Worm (Caenorhabditis elegans): ENCODE results near the gene efl-3.

efl-3 gene

DNA sequence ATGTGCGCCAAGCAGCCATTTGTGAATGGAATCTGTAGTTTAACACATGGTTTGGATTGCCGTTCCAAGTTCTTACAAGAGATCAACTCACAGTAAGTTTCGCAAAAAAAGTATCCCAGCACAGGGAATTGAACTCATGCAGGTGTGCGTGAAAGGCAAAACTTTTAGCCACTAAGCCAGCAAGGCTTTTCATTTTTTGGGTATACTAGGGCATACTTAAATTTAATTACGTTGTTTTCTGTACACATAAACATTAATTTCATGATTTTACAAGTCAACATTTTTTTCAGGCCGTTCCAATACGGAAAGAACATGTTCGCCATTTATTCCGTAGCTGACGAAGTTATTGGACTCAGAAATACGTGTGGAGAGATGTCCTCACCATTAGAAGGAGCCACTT, 29.0 kb downstream of the efl-3 start (continued):
- TF ChIP-seq gei-17 (GFP tag; optimal IDR thresholded peaks at IDR 0.05), result no peak
- TF ChIP-seq ztf-22 (GFP tag; optimal IDR thresholded peaks at IDR 0.05), result peak; percentile 45

DNA sequence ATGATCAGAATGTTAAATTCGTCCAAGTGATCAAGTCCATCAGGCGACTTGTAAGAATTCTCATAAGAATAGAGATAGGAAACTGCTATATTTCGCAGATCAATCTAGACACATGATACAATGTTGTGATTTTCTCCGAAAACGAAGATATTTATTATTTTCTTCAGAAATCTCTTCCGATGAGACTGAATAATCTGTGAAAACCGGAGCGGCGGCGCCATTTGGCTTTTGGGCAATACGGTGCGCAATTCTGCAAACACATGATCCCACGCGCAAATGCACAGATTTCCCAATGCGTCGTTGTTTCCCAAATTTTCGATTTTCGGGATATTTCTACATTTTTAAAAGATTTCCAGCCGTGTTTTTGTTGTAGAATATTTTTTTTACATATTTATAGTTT, 29.7 kb downstream of the efl-3 start:
- no peak for TF ChIP-seq attf-5 (GFP tag; optimal IDR thresholded peaks at IDR 0.05)
- TF ChIP-seq die-1 (tag; optimal IDR thresholded peaks at IDR 0.05), result no peak
- TF ChIP-seq egl-18 (GFP tag; IDR thresholded peaks at IDR 0.05), result no peak
- TF ChIP-seq atf-7 (tag; optimal IDR thresholded peaks at IDR 0.05), result no peak
- TF ChIP-seq lsl-1 (GFP tag; optimal IDR thresholded peaks at IDR 0.05), result peak; percentile 67
- TF ChIP-seq lin-40 (tag; optimal IDR thresholded peaks at IDR 0.05), result peak; percentile 27
- 0 out of 2 replicates have a peak, but pooled peaks have one; percentile 16 for TF ChIP-seq ceh-91 (GFP tag; IDR thresholded peaks at IDR 0.05)
- 0 out of 2 replicates have a peak, but pooled peaks have one; percentile 47 for TF ChIP-seq aptf-2 (GFP tag; conservative IDR thresholded peaks at IDR 0.05)
- no peak for TF ChIP-seq ztf-6 (GFP tag; IDR thresholded peaks at IDR 0.05)
- TF ChIP-seq F23B12.7 (tag; optimal IDR thresholded peaks at IDR 0.05; ENCODE audit: insufficient read depth), result peak; percentile 48
- TF ChIP-seq mcd-1 (GFP tag; IDR thresholded peaks at IDR 0.05), result peak; percentile 49
- peak; percentile 2 for TF ChIP-seq ztf-26 (tag; optimal IDR thresholded peaks at IDR 0.05)
- TF ChIP-seq F33H1.4 (GFP tag; IDR thresholded peaks at IDR 0.05), result peak; percentile 42; the same call in 1 of the 2 replicates
- TF ChIP-seq dox-1 (GFP tag; IDR thresholded peaks at IDR 0.05), result peak; percentile 57; the same call in 1 of the 2 replicates
- TF ChIP-seq lin-35 (GFP tag; optimal IDR thresholded peaks at IDR 0.05), result peak in 1 of 3 experiments; percentile 7
- TF ChIP-seq D2030.7 (GFP tag; IDR thresholded peaks at IDR 0.05), result 0 out of 2 replicates have a peak, but pooled peaks have one; percentile 17
- TF ChIP-seq tbx-9 (tag; optimal IDR thresholded peaks at IDR 0.05; ENCODE audit: borderline replicate concordance), result no peak
- TF ChIP-seq snpc-4 (GFP tag; optimal IDR thresholded peaks at IDR 0.05), result no peak
- TF ChIP-seq snpc-4 (tag; optimal IDR thresholded peaks at IDR 0.05), result peak in 1 of 4 experiments; percentile 16
- TF ChIP-seq snpc-1.1 (tag; optimal IDR thresholded peaks at IDR 0.05; ENCODE audit: insufficient read depth), result peak; percentile 22
- 0 out of 2 replicates have a peak, but pooled peaks have one; percentile 9 for TF ChIP-seq hsf-1 (GFP tag; IDR thresholded peaks at IDR 0.05)
- peak; percentile 28; the same call in 1 of the 2 replicates for TF ChIP-seq hmg-1.2 (GFP tag; IDR thresholded peaks at IDR 0.05)
- TF ChIP-seq nfyb-1 (GFP tag; IDR thresholded peaks at IDR 0.05), result peak; percentile 17; the same call in 1 of the 2 replicates
- peak; percentile 70; the same call in 1 of the 2 replicates for TF ChIP-seq madf-6 (GFP tag; IDR thresholded peaks at IDR 0.05)
- TF ChIP-seq nfya-1 (tag; optimal IDR thresholded peaks at IDR 0.05; ENCODE audit: borderline replicate concordance, insufficient read depth), result no peak
- no peak for TF ChIP-seq snpc-1.3 (tag; optimal IDR thresholded peaks at IDR 0.05; ENCODE audit: insufficient read depth)
- peak; percentile 5 for TF ChIP-seq xnd-1 (tag; optimal IDR thresholded peaks at IDR 0.05)
- TF ChIP-seq lin-54 (GFP tag; optimal IDR thresholded peaks at IDR 0.05), result peak; percentile 41
- peak; percentile 30; the same call in 1 of the 2 replicates for TF ChIP-seq cebp-1 (GFP tag; IDR thresholded peaks at IDR 0.05)
- peak; percentile 80 for TF ChIP-seq cebp-1 (tag; optimal IDR thresholded peaks at IDR 0.05)
- no peak for TF ChIP-seq pha-4 (tag; optimal IDR thresholded peaks at IDR 0.05)
- TF ChIP-seq tbp1 (GFP tag; optimal IDR thresholded peaks at IDR 0.05), result peak; percentile 38
- TF ChIP-seq efl-1 (GFP tag; optimal IDR thresholded peaks at IDR 0.05), result peak; percentile 40
- peak; percentile 9 for TF ChIP-seq dpl-1 (GFP tag; optimal IDR thresholded peaks at IDR 0.05)
- TF ChIP-seq mel-28 (tag; optimal IDR thresholded peaks at IDR 0.05; ENCODE audit: borderline replicate concordance), result no peak
